Worm (Caenorhabditis elegans): ENCODE results near the gene sdz-37.

DNA sequence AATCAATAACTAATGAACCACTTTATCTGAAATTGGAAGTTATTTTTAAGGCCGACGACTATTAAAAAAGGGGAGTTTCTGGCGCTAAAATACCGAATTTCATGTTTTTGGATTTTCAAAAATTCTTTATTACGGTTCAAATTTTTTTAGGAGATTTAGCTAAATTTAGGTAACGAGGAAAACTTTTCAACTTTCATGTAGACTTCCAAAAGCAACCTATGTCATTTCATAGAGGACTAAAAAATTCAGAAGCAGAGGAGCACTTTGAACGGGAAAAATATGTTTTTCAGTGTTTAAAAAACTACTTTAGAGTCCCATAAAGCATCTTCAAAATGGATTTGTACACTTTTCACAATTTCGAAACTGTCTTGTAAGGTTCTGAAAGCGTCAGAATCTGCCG is 48.7 kb downstream of the sdz-37 start:
- TF ChIP-seq med-1 (GFP tag; optimal IDR thresholded peaks at IDR 0.05; ENCODE audit: insufficient read depth) (no peak), ztf-23 (GFP tag; IDR thresholded peaks at IDR 0.05) (no peak)

Measured in whole organism, midembryonic.